Fruit fly (Drosophila melanogaster) whole organism: ENCODE measurements around the gene CG10428.

Experiments used
- CG8478 ChIP-seq: fragments of >200 bp; optimal IDR thresholded peaks from 2 replicates; lab custom pipeline; 2018; ENCODE audit warnings: inconsistent platforms
- Dll ChIP-seq: fragments of >200 bp; optimal IDR thresholded peaks from 2 replicates; lab custom pipeline; 2017
- pan ChIP-seq: fragments of >200 bp; optimal IDR thresholded peaks from 2 replicates; lab custom pipeline; 2017
- psq ChIP-seq: fragments of >200 bp; optimal IDR thresholded peaks from 2 replicates; lab custom pipeline; 2017
- usp ChIP-seq: fragments of >200 bp; optimal IDR thresholded peaks from 2 replicates; lab custom pipeline; 2017; ENCODE audit warnings: missing biosample characterization, missing genetic modification characterization, mixed read lengths

- TF ChIP-seq CG8478 (lab: Kevin White, UChicago) (peak; percentile 75), psq (lab: Kevin White, UChicago) (no peak), pan (lab: Kevin White, UChicago) (no peak), usp (GFP tag; lab: Kevin White, UChicago) (no peak), Dll (lab: Kevin White, UChicago) (peak; percentile 3)
These were observed 4.3 kb upstream of the CG10428 start for dm6 chr2L:18944175-18945012.
